Fruit fly (Drosophila melanogaster) whole organism, embryonic: Measurements from ENCODE around the gene CG5973.
A peak's percentile ranks its signal among the peaks of the same experiment; 100 is the strongest.

ENCODE experiments used
- Bgb ChIP-seq: fragments of 200-800 bp; sonication (Bioruptor generic); IDR thresholded peaks from 2 replicates; pipeline ENCODE4 v1.3.6; 2022; ENCODE audit warnings: missing biosample characterization, missing genetic modification characterization; ENCODE audit not compliant: partially characterized antibody
- CG11504 ChIP-seq: fragments of 200-800 bp; sonication (Bioruptor generic); optimal IDR thresholded peaks from 3 replicates; lab custom pipeline; 2019; ENCODE audit warnings: missing biosample characterization, mild to moderate bottlenecking, missing genetic modification characterization, moderate library complexity
- CG11695 ChIP-seq: fragments of 200-800 bp; sonication (Bioruptor generic); IDR thresholded peaks from 3 replicates; pipeline ENCODE4 v1.3.6; 2022; ENCODE audit warnings: missing biosample characterization, missing genetic modification characterization
- CG11696 ChIP-seq: fragments of 200-800 bp; sonication (Bioruptor generic); IDR thresholded peaks from 2 replicates; pipeline ENCODE4 v1.3.6; 2022; ENCODE audit warnings: missing biosample characterization, missing genetic modification characterization
- CG12155 ChIP-seq: fragments of 200-800 bp; sonication (Bioruptor generic); optimal IDR thresholded peaks from 3 replicates; lab custom pipeline; 2016; ENCODE audit warnings: missing biosample characterization, missing genetic modification characterization
- CG13624 ChIP-seq: fragments of 200-800 bp; sonication (Bioruptor generic); optimal IDR thresholded peaks from 2 replicates; lab custom pipeline; 2016; ENCODE audit warnings: missing biosample characterization, missing genetic modification characterization
- CG15601 ChIP-seq: fragments of 200-800 bp; sonication (Bioruptor generic); optimal IDR thresholded peaks from 3 replicates; lab custom pipeline; 2019; ENCODE audit warnings: missing biosample characterization, mild to moderate bottlenecking, missing genetic modification characterization, moderate library complexity
- CG17912 ChIP-seq: fragments of 200-800 bp; sonication (Bioruptor generic); optimal IDR thresholded peaks from 2 replicates; lab custom pipeline; 2018; ENCODE audit warnings: missing biosample characterization, mild to moderate bottlenecking, missing genetic modification characterization
- CG1832 ChIP-seq: fragments of 200-800 bp; sonication (Bioruptor generic); optimal IDR thresholded peaks from 2 replicates; lab custom pipeline; 2017; ENCODE audit warnings: missing biosample characterization, mild to moderate bottlenecking, missing genetic modification characterization, inconsistent platforms
- CG18619 ChIP-seq: fragments of 200-800 bp; sonication (Bioruptor generic); optimal IDR thresholded peaks from 3 replicates; lab custom pipeline; 2017; ENCODE audit warnings: missing biosample characterization, mild to moderate bottlenecking, missing genetic modification characterization
- CG2120 ChIP-seq: fragments of 200-800 bp; sonication (Bioruptor generic); optimal IDR thresholded peaks from 3 replicates; lab custom pipeline; 2016; ENCODE audit warnings: missing biosample characterization, missing genetic modification characterization
- CG2875 ChIP-seq: fragments of 200-800 bp; sonication (Bioruptor generic); optimal IDR thresholded peaks from 2 replicates; lab custom pipeline; 2017; ENCODE audit warnings: missing biosample characterization, mild to moderate bottlenecking, missing genetic modification characterization, missing genetic modification reagents
- CG3163 ChIP-seq: fragments of 200-800 bp; sonication (Bioruptor generic); optimal IDR thresholded peaks from 3 replicates; lab custom pipeline; 2016; ENCODE audit warnings: missing biosample characterization, missing genetic modification characterization
- CG3281 ChIP-seq: fragments of 200-800 bp; sonication (Bioruptor generic); optimal IDR thresholded peaks from 3 replicates; lab custom pipeline; 2017; ENCODE audit warnings: missing biosample characterization, mild to moderate bottlenecking, missing genetic modification characterization
- CG4854 ChIP-seq: fragments of 200-800 bp; sonication (Bioruptor generic); optimal IDR thresholded peaks from 2 replicates; lab custom pipeline; 2016; ENCODE audit warnings: missing biosample characterization, missing genetic modification characterization, inconsistent platforms
- CG5953 ChIP-seq: fragments of 200-800 bp; sonication (Bioruptor generic); IDR thresholded peaks from 2 replicates; pipeline ENCODE4 v1.3.6; 2022; ENCODE audit warnings: missing biosample characterization, missing genetic modification characterization
- CG6175 ChIP-seq: fragments of 200-800 bp; sonication (Bioruptor generic); IDR thresholded peaks from 3 replicates; pipeline ENCODE4 v1.3.6; 2022; ENCODE audit warnings: missing biosample characterization, missing genetic modification characterization
- CG6689 ChIP-seq: fragments of 200-800 bp; sonication (Bioruptor generic); IDR thresholded peaks from 2 replicates; pipeline ENCODE4 v1.3.6; 2022; ENCODE audit warnings: missing biosample characterization, missing genetic modification characterization
- CG6854 ChIP-seq: fragments of 200-800 bp; sonication (Bioruptor generic); optimal IDR thresholded peaks from 3 replicates; lab custom pipeline; 2017; ENCODE audit warnings: missing biosample characterization, mild to moderate bottlenecking, missing genetic modification characterization
- CHES-1-like ChIP-seq: fragments of 200-800 bp; sonication (Bioruptor generic); optimal IDR thresholded peaks from 2 replicates; lab custom pipeline; 2016; ENCODE audit warnings: missing biosample characterization, missing genetic modification characterization
- CkIIα-i1 ChIP-seq: fragments of 200-800 bp; sonication (Bioruptor generic); IDR thresholded peaks from 2 replicates; pipeline ENCODE4 v1.3.6; 2022; ENCODE audit warnings: missing biosample characterization, missing genetic modification characterization
- Deaf1 ChIP-seq: fragments of 200-800 bp; optimal IDR thresholded peaks from 3 replicates; lab custom pipeline; 2019; ENCODE audit warnings: missing biosample characterization, mild to moderate bottlenecking, missing genetic modification characterization, moderate library complexity
- Drgx ChIP-seq: fragments of 200-800 bp; sonication (Bioruptor generic); IDR thresholded peaks from 2 replicates; pipeline ENCODE4 v1.3.6; 2022; ENCODE audit warnings: missing biosample characterization, missing genetic modification characterization
- Elba2 ChIP-seq: fragments of 200-800 bp; sonication (Bioruptor generic); optimal IDR thresholded peaks from 3 replicates; lab custom pipeline; 2016; ENCODE audit warnings: missing biosample characterization, missing genetic modification characterization
- Fer1 ChIP-seq: fragments of 200-800 bp; sonication (Bioruptor generic); optimal IDR thresholded peaks from 2 replicates; lab custom pipeline; 2017; ENCODE audit warnings: missing biosample characterization, mild to moderate bottlenecking, missing genetic modification characterization
- GATAe ChIP-seq: fragments of 200-800 bp; sonication (Bioruptor generic); conservative IDR thresholded peaks from 2 replicates; pipeline ENCODE4 v1.3.6; 2022; ENCODE audit warnings: missing biosample characterization, missing genetic modification characterization
- NFAT ChIP-seq: fragments of 200-800 bp; sonication (Bioruptor generic); IDR thresholded peaks from 2 replicates; pipeline ENCODE4 v1.3.6; 2022; ENCODE audit warnings: missing biosample characterization, missing genetic modification characterization
- Side ChIP-seq: fragments of 200-800 bp; sonication (Bioruptor generic); optimal IDR thresholded peaks from 2 replicates; lab custom pipeline; 2016; ENCODE audit warnings: missing biosample characterization, missing genetic modification characterization
- Spps ChIP-seq: fragments of 200-800 bp; sonication (Bioruptor generic); optimal IDR thresholded peaks from 2 replicates; lab custom pipeline; 2018; ENCODE audit warnings: missing biosample characterization, mild to moderate bottlenecking, missing genetic modification characterization
- ac ChIP-seq: fragments of 200-800 bp; sonication (Bioruptor generic); optimal IDR thresholded peaks from 3 replicates; lab custom pipeline; 2017; ENCODE audit warnings: missing biosample characterization, mild to moderate bottlenecking, missing genetic modification characterization
- ap ChIP-seq: fragments of 200-800 bp; sonication (Bioruptor generic); IDR thresholded peaks from 2 replicates; pipeline ENCODE4 v1.3.6; 2022; ENCODE audit warnings: missing biosample characterization, missing genetic modification characterization
- ato ChIP-seq: fragments of 200-800 bp; sonication (Bioruptor generic); IDR thresholded peaks from 2 replicates; pipeline ENCODE4 v1.3.6; 2022; ENCODE audit warnings: missing biosample characterization, missing genetic modification characterization; ENCODE audit not compliant: partially characterized antibody
- btn ChIP-seq: fragments of 200-800 bp; sonication (Bioruptor generic); optimal IDR thresholded peaks from 2 replicates; lab custom pipeline; 2016; ENCODE audit warnings: missing biosample characterization, missing genetic modification characterization
- cwo ChIP-seq: fragments of 200-800 bp; sonication (Bioruptor generic); optimal IDR thresholded peaks from 3 replicates; lab custom pipeline; 2017; ENCODE audit warnings: missing biosample characterization, missing genetic modification characterization, mild to moderate bottlenecking, moderate library complexity, missing genetic modification reagents
- emc ChIP-seq: fragments of 200-800 bp; sonication (Bioruptor generic); optimal IDR thresholded peaks from 2 replicates; lab custom pipeline; 2016; ENCODE audit warnings: missing biosample characterization, missing genetic modification characterization
- esg ChIP-seq: fragments of 200-800 bp; sonication (Bioruptor generic); conservative IDR thresholded peaks from 2 replicates; pipeline ENCODE4 v1.3.6; 2022; ENCODE audit warnings: missing biosample characterization, missing genetic modification characterization
- ewg ChIP-seq: fragments of 200-800 bp; sonication (Bioruptor generic); optimal IDR thresholded peaks from 3 replicates; lab custom pipeline; 2017; ENCODE audit warnings: mild to moderate bottlenecking, missing biosample characterization, missing genetic modification reagents, missing genetic modification characterization
- gce ChIP-seq: fragments of 200-800 bp; sonication (Bioruptor generic); IDR thresholded peaks from 3 replicates; pipeline ENCODE4 v1.3.6; 2022; ENCODE audit warnings: missing biosample characterization, missing genetic modification characterization
- hkb ChIP-seq, 2 experiments: fragments of 200-800 bp in 1 of 2; fragments of >200 bp in 1 of 2; sonication (Bioruptor generic) in 1 of 2; IDR thresholded peaks in 1 of 2; optimal IDR thresholded peaks in 1 of 2; 2 replicates each; pipeline versions ENCODE4 v1.3.6 to Lab custom; 2017 to 2022; ENCODE audit warnings: missing biosample characterization in 1 of 2, missing genetic modification characterization in 1 of 2
- maf-S ChIP-seq: fragments of 200-800 bp; sonication (Bioruptor generic); optimal IDR thresholded peaks from 2 replicates; lab custom pipeline; 2016; ENCODE audit warnings: missing biosample characterization, missing genetic modification characterization
- org-1 ChIP-seq: fragments of 200-800 bp; sonication (Bioruptor generic); optimal IDR thresholded peaks from 2 replicates; lab custom pipeline; 2017; ENCODE audit warnings: missing biosample characterization, missing genetic modification characterization
- pho ChIP-seq: fragments of 200-800 bp; sonication (Bioruptor generic); optimal IDR thresholded peaks from 2 replicates; lab custom pipeline; 2016; ENCODE audit warnings: missing biosample characterization, missing genetic modification characterization
- run ChIP-seq: fragments of 200-800 bp; sonication (Bioruptor generic); optimal IDR thresholded peaks from 3 replicates; lab custom pipeline; 2018; ENCODE audit warnings: missing biosample characterization, mild to moderate bottlenecking, missing genetic modification characterization
- tgo ChIP-seq: fragments of 200-800 bp; sonication (Bioruptor generic); IDR thresholded peaks from 3 replicates; pipeline ENCODE4 v1.3.6; 2022; ENCODE audit warnings: missing biosample characterization, missing genetic modification characterization
- tll ChIP-seq, 2 experiments: fragments of 200-800 bp in 1 of 2; fragments of >200 bp in 1 of 2; sonication (Bioruptor generic) in 1 of 2; optimal IDR thresholded peaks; 2 replicates each; lab custom pipeline; 2017 to 2019; ENCODE audit warnings: missing biosample characterization in 2 of 2, missing genetic modification characterization in 2 of 2, mild to moderate bottlenecking in 1 of 2, moderate library complexity in 1 of 2
- yki ChIP-seq: fragments of >200 bp; optimal IDR thresholded peaks from 3 replicates; lab custom pipeline; 2018
- zen ChIP-seq: fragments of 200-800 bp; sonication (Bioruptor generic); optimal IDR thresholded peaks from 3 replicates; lab custom pipeline; 2018; ENCODE audit warnings: missing biosample characterization, mild to moderate bottlenecking, missing genetic modification characterization, moderate library complexity
- zen2 ChIP-seq: fragments of 200-800 bp; sonication (Bioruptor generic); IDR thresholded peaks from 3 replicates; pipeline ENCODE4 v1.3.6; 2022; ENCODE audit warnings: missing biosample characterization, missing genetic modification characterization; ENCODE audit not compliant: partially characterized antibody

Gene CG5973

DNA sequence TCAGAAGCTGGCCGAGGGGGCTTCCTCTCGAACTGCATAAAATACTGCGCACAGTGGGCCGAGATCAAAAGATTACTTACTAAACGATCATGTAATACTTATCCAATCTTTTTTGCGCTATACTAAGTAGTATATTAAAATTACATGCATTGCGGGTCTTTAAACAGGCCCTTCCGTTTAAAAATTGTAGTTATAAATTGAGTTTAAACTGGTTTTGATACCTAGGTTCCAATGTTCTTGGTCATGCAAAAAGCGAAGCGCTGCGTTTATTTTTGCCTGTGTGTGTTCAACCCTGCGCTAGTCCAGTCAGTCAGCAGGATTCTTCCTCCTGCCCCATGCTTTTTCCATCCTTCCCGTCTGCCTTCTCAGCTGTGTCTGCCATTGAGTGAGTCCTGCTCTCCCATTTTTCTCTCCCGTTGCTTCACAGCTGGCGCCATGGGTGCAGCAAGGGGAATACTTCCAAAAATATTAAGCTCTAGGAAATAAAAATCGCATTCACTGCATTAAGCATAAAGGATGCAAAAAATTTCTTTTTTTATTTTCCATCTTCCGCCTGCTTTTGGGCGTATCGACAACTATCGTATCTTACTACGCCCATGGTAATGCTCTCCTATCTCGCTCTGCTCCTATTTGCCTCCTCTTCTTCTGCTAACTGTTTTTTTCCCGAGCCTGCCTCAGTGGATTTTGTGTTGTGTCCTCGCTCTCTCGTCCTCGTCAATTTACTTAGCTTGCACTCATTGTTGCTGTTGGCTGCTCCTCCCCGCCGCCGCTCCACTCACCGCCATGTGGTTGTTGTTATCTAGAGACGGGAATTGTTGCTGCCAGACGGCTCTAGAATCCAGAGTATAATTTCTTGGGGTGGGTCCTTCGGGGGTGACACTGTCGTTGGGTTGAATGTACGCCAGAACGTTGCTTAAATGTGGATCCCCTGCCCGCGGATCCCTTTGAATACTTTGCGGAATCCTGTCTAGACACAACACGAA, 16.7 kb upstream of the CG5973 start (continued):
- TF ChIP-seq CG11696 (GFP tag; lab: Robert Waterston, UW) (no peak), CG2120 (peak; percentile 94), Bgb (GFP tag; lab: Robert Waterston, UW) (no peak), CHES-1-like (GFP tag; lab: Kevin White, UChicago) (peak; percentile 81), CG11504 (peak; percentile 60), Elba2 (GFP tag; lab: Kevin White, UChicago) (no peak), GATAe (GFP tag; lab: Robert Waterston, UW) (no peak), CG3163 (peak; percentile 43), esg (GFP tag; lab: Robert Waterston, UW) (peak; percentile 55; the same call in 1 of the 2 replicates), tgo (GFP tag; lab: Robert Waterston, UW) (peak; percentile 63), CG17912 (no peak), CkIIα-i1 (0 out of 2 replicates have a peak, but pooled peaks have one; percentile 4), emc (GFP tag; lab: Kevin White, UChicago) (peak; percentile 45), hkb (optimal IDR thresholded peaks at IDR 0.05; lab: Kevin White, UChicago) (no peak), hkb (GFP tag; IDR thresholded peaks at IDR 0.05; lab: Robert Waterston, UW) (peak; percentile 60), CG6689 (GFP tag; lab: Robert Waterston, UW) (peak; percentile 52), CG11695 (GFP tag; lab: Robert Waterston, UW) (peak; percentile 73), CG2875 (no peak), CG5953 (GFP tag; lab: Robert Waterston, UW) (peak; percentile 57; the same call in 1 of the 2 replicates), ewg (GFP tag; lab: Kevin White, UChicago) (no peak), CG13624 (GFP tag; lab: Kevin White, UChicago) (peak; percentile 69), zen (tag; lab: Kevin White, UChicago) (no peak), zen2 (no peak), Spps (tag; lab: Kevin White, UChicago) (no peak), ap (GFP tag; lab: Robert Waterston, UW) (no peak), Fer1 (GFP tag; lab: Kevin White, UChicago) (peak; percentile 81), CG18619 (GFP tag; lab: Kevin White, UChicago) (peak; percentile 45), Side (GFP tag; lab: Kevin White, UChicago) (peak; percentile 62), CG3281 (GFP tag; lab: Kevin White, UChicago) (peak; percentile 68), CG6175 (GFP tag; lab: Robert Waterston, UW) (no peak), gce (GFP tag; lab: Robert Waterston, UW) (no peak), maf-S (GFP tag; lab: Kevin White, UChicago) (peak; percentile 51), ac (GFP tag; lab: Kevin White, UChicago) (no peak), ato (GFP tag; lab: Robert Waterston, UW) (no peak), cwo (GFP tag; lab: Kevin White, UChicago) (peak; percentile 73), CG1832 (GFP tag; lab: Kevin White, UChicago) (peak; percentile 47), yki (lab: Kevin White, UChicago) (no peak), Deaf1 (tag; lab: Kevin White, UChicago) (no peak), CG15601 (tag; lab: Kevin White, UChicago) (no peak), CG6854 (GFP tag; lab: Kevin White, UChicago) (peak; percentile 53), tll (GFP tag; optimal IDR thresholded peaks at IDR 0.05; lab: Kevin White, UChicago) (no peak), NFAT (GFP tag; lab: Robert Waterston, UW) (peak; percentile 65), Drgx (GFP tag; lab: Robert Waterston, UW) (peak; percentile 71), CG12155 (GFP tag; lab: Kevin White, UChicago) (peak; percentile 40), pho (peak; percentile 68), btn (peak; percentile 7), org-1 (GFP tag; lab: Kevin White, UChicago) (peak; percentile 62), CG4854 (GFP tag; lab: Kevin White, UChicago) (no peak), run (tag; lab: Kevin White, UChicago) (no peak)
